Worm (Caenorhabditis elegans) whole organism, L3 larva: ENCODE data around the gene nlp-19.

Experiments used
- R02D3.7 ChIP-seq: fragments of 150-350 bp; optimal IDR thresholded peaks from 2 replicates; lab custom pipeline; 2014; ENCODE audit warnings: missing biosample characterization, missing genetic modification characterization
- ZK546.5 ChIP-seq: sonication (generic microtip); optimal IDR thresholded peaks from 2 replicates; lab custom pipeline; 2017; ENCODE audit warnings: missing biosample characterization, missing genetic modification characterization
- aly-2 ChIP-seq: fragments of 150-350 bp; optimal IDR thresholded peaks from 2 replicates; lab custom pipeline; 2014; ENCODE audit warnings: missing biosample characterization, missing genetic modification characterization
- ama-1 ChIP-seq: fragments of 150-350 bp; optimal IDR thresholded peaks from 2 replicates; lab custom pipeline; 2018
- ceh-16 ChIP-seq: sonication (generic microtip); optimal IDR thresholded peaks from 2 replicates; lab custom pipeline; 2017; ENCODE audit warnings: missing biosample characterization, missing genetic modification characterization
- ceh-28 ChIP-seq: fragments of 150-350 bp; optimal IDR thresholded peaks from 2 replicates; lab custom pipeline; 2014; ENCODE audit warnings: missing biosample characterization, missing genetic modification reagents, missing genetic modification characterization
- ceh-82 ChIP-seq: fragments of 150-350 bp; optimal IDR thresholded peaks from 2 replicates; lab custom pipeline; 2014; ENCODE audit warnings: missing biosample characterization, missing genetic modification characterization
- ceh-9 ChIP-seq: sonication (generic microtip); optimal IDR thresholded peaks from 2 replicates; lab custom pipeline; 2018; ENCODE audit warnings: missing biosample characterization, missing genetic modification characterization
- daf-12 ChIP-seq: fragments of 150-350 bp; optimal IDR thresholded peaks from 2 replicates; lab custom pipeline; 2014; ENCODE audit warnings: missing biosample characterization, missing genetic modification reagents, missing genetic modification characterization
- egl-27 ChIP-seq: sonication (generic microtip); optimal IDR thresholded peaks from 4 replicates; lab custom pipeline; 2017; ENCODE audit warnings: missing biosample characterization, missing genetic modification reagents, missing genetic modification characterization
- elt-1 ChIP-seq: fragments of 150-350 bp; optimal IDR thresholded peaks from 2 replicates; lab custom pipeline; 2014; ENCODE audit warnings: missing biosample characterization, missing genetic modification characterization
- elt-2 ChIP-seq: sonication (generic microtip); optimal IDR thresholded peaks from 2 replicates; lab custom pipeline; 2016; ENCODE audit warnings: missing genetic modification reagents, mild to moderate bottlenecking, missing genetic modification characterization, missing compliant biosample characterization
- elt-3 ChIP-seq, 3 experiments: fragments of 150-350 bp in 1 of 3; sonication (generic microtip) in 2 of 3; optimal IDR thresholded peaks; 2 replicates in 2 of 3; 4 replicates in 1 of 3; lab custom pipeline; 2014 to 2017; ENCODE audit warnings: missing biosample characterization in 3 of 3, missing genetic modification characterization in 3 of 3
- eor-1 ChIP-seq, 2 experiments: fragments of 150-350 bp; optimal IDR thresholded peaks; 2 replicates each; lab custom pipeline; 2014 to 2018; ENCODE audit warnings: missing biosample characterization in 2 of 2, missing genetic modification characterization in 2 of 2
- fkh-10 ChIP-seq: sonication (generic microtip); optimal IDR thresholded peaks from 2 replicates; lab custom pipeline; 2017; ENCODE audit warnings: missing biosample characterization, missing genetic modification reagents, missing genetic modification characterization
- fos-1 ChIP-seq: fragments of 150-350 bp; optimal IDR thresholded peaks from 2 replicates; lab custom pipeline; 2014; ENCODE audit warnings: missing biosample characterization, missing genetic modification characterization
- hmg-11 ChIP-seq: sonication (generic microtip); optimal IDR thresholded peaks from 2 replicates; lab custom pipeline; 2016; ENCODE audit warnings: missing genetic modification characterization, missing compliant biosample characterization
- jun-1 ChIP-seq: fragments of 150-350 bp; optimal IDR thresholded peaks from 2 replicates; lab custom pipeline; 2014; ENCODE audit warnings: missing biosample characterization, missing genetic modification reagents, missing genetic modification characterization
- lin-15B ChIP-seq: fragments of 150-350 bp; optimal IDR thresholded peaks from 2 replicates; lab custom pipeline; 2014; ENCODE audit warnings: missing biosample characterization, missing genetic modification characterization
- lin-39 ChIP-seq: fragments of 150-350 bp; optimal IDR thresholded peaks from 2 replicates; lab custom pipeline; 2018; ENCODE audit warnings: missing biosample characterization, missing genetic modification reagents, missing genetic modification characterization
- lsy-12 ChIP-seq: sonication (generic microtip); optimal IDR thresholded peaks from 2 replicates; lab custom pipeline; 2016; ENCODE audit warnings: mild to moderate bottlenecking, missing genetic modification characterization, missing compliant biosample characterization
- mdl-1 ChIP-seq: fragments of 150-350 bp; optimal IDR thresholded peaks from 2 replicates; lab custom pipeline; 2014; ENCODE audit warnings: missing biosample characterization, missing genetic modification characterization
- nfya-1 ChIP-seq: sonication (generic microtip); optimal IDR thresholded peaks from 2 replicates; lab custom pipeline; 2017; ENCODE audit warnings: missing genetic modification characterization, mild to moderate bottlenecking, missing compliant biosample characterization, antibody characterized with exemption, moderate library complexity; ENCODE audit not compliant: insufficient read depth
- nhr-11 ChIP-seq: fragments of 150-350 bp; optimal IDR thresholded peaks from 2 replicates; lab custom pipeline; 2014; ENCODE audit warnings: missing biosample characterization, missing genetic modification characterization
- nhr-12 ChIP-seq: fragments of 150-350 bp; optimal IDR thresholded peaks from 2 replicates; lab custom pipeline; 2014; ENCODE audit warnings: missing biosample characterization, missing genetic modification characterization
- nhr-23 ChIP-seq: fragments of 150-350 bp; optimal IDR thresholded peaks from 2 replicates; lab custom pipeline; 2014; ENCODE audit warnings: missing biosample characterization, missing genetic modification reagents, missing genetic modification characterization
- nhr-237 ChIP-seq: fragments of 150-350 bp; optimal IDR thresholded peaks from 2 replicates; lab custom pipeline; 2014; ENCODE audit warnings: missing biosample characterization, missing genetic modification characterization
- nhr-25 ChIP-seq: sonication (generic microtip); optimal IDR thresholded peaks from 2 replicates; lab custom pipeline; 2017; ENCODE audit warnings: missing biosample characterization, missing genetic modification characterization
- nhr-43 ChIP-seq: sonication (generic microtip); optimal IDR thresholded peaks from 2 replicates; lab custom pipeline; 2016; ENCODE audit warnings: mild to moderate bottlenecking, missing genetic modification characterization, missing compliant biosample characterization; ENCODE audit not compliant: poor library complexity, severe bottlenecking
- nhr-67 ChIP-seq: fragments of 150-350 bp; optimal IDR thresholded peaks from 2 replicates; lab custom pipeline; 2014; ENCODE audit warnings: missing biosample characterization, missing genetic modification characterization
- nhr-76 ChIP-seq: fragments of 150-350 bp; sonication (generic microtip); optimal IDR thresholded peaks from 5 replicates; lab custom pipeline; 2014; ENCODE audit warnings: missing biosample characterization, missing genetic modification characterization
- nhr-77 ChIP-seq: fragments of 150-350 bp; optimal IDR thresholded peaks from 2 replicates; lab custom pipeline; 2014; ENCODE audit warnings: missing biosample characterization, missing genetic modification characterization
- pha-4 ChIP-seq: fragments of 150-350 bp; optimal IDR thresholded peaks from 2 replicates; lab custom pipeline; 2014; ENCODE audit warnings: missing biosample characterization, missing genetic modification reagents, missing genetic modification characterization
- pqm-1 ChIP-seq: fragments of 150-350 bp; optimal IDR thresholded peaks from 2 replicates; lab custom pipeline; 2017; ENCODE audit warnings: missing biosample characterization, missing genetic modification characterization, inconsistent platforms
- sea-2 ChIP-seq: fragments of 150-350 bp; sonication (generic microtip); optimal IDR thresholded peaks from 4 replicates; lab custom pipeline; 2014; ENCODE audit warnings: missing biosample characterization, missing genetic modification reagents, missing genetic modification characterization
- skn-1 ChIP-seq: fragments of 150-350 bp; optimal IDR thresholded peaks from 2 replicates; lab custom pipeline; 2014; ENCODE audit warnings: missing biosample characterization, missing genetic modification characterization
- snpc-4 ChIP-seq: fragments of 150-350 bp; optimal IDR thresholded peaks from 2 replicates; lab custom pipeline; 2014; ENCODE audit warnings: missing biosample characterization, missing genetic modification characterization
- tbx-2 ChIP-seq: sonication (generic microtip); optimal IDR thresholded peaks from 2 replicates; lab custom pipeline; 2016; ENCODE audit warnings: mild to moderate bottlenecking, missing genetic modification characterization, missing compliant biosample characterization
- unc-39 ChIP-seq: sonication (generic microtip); optimal IDR thresholded peaks from 4 replicates; lab custom pipeline; 2017; ENCODE audit warnings: missing biosample characterization, missing genetic modification characterization
- unc-62 ChIP-seq: fragments of 150-350 bp; sonication (generic microtip); optimal IDR thresholded peaks from 4 replicates; lab custom pipeline; 2014; ENCODE audit warnings: missing biosample characterization, missing genetic modification reagents, missing genetic modification characterization
- zag-1 ChIP-seq: fragments of 150-350 bp; optimal IDR thresholded peaks from 2 replicates; lab custom pipeline; 2014; ENCODE audit warnings: missing biosample characterization, missing genetic modification characterization
- ztf-4 ChIP-seq: fragments of 150-350 bp; optimal IDR thresholded peaks from 2 replicates; lab custom pipeline; 2014; ENCODE audit warnings: missing biosample characterization, missing genetic modification characterization

Gene nlp-19

ce11 chrX:10963453-10964046 is 5.0 kb downstream of the nlp-19 start, which contains the start of gene nas-10:
nas-10 (minus strand) TSS chrX:10963503.
- peak; percentile 65 for TF ChIP-seq lsy-12 (tag; lab: Kevin White, UChicago)
- no peak for TF ChIP-seq nhr-67
- TF ChIP-seq lin-39 (tag; lab: Kevin White, UChicago), result peak; percentile 53
- TF ChIP-seq elt-2 (tag; lab: Kevin White, UChicago), result peak; percentile 51
- TF ChIP-seq nhr-12 (tag; lab: Kevin White, UChicago), result no peak
- no peak for TF ChIP-seq daf-12 (tag; lab: Kevin White, UChicago)
- TF ChIP-seq unc-62 (GFP tag; lab: Kevin White, UChicago), result no peak
- TF ChIP-seq mdl-1 (tag; lab: Kevin White, UChicago), result no peak
- TF ChIP-seq sea-2 (GFP tag; lab: Kevin White, UChicago), result no peak
- TF ChIP-seq nhr-76 (tag; lab: Kevin White, UChicago), result no peak
- TF ChIP-seq ceh-28 (tag; lab: Kevin White, UChicago), result no peak
- TF ChIP-seq ztf-4 (tag; lab: Kevin White, UChicago), result peak; percentile 46
- no peak for TF ChIP-seq ceh-9
- TF ChIP-seq ZK546.5 (tag; lab: Kevin White, UChicago), result no peak
- no peak for TF ChIP-seq nfya-1 (tag; lab: Kevin White, UChicago)
- no peak for TF ChIP-seq nhr-77 (tag; lab: Kevin White, UChicago)
- TF ChIP-seq fkh-10 (GFP tag; lab: Kevin White, UChicago), result no peak
- TF ChIP-seq elt-3 (tag; optimal IDR thresholded peaks at IDR 0.05; lab: Kevin White, UChicago), result peak in 1 of 3 experiments; percentile 12
- no peak for TF ChIP-seq egl-27 (tag; lab: Kevin White, UChicago)
- peak; percentile 88 for TF ChIP-seq nhr-43 (tag; lab: Kevin White, UChicago)
- no peak for TF ChIP-seq ceh-16 (tag; lab: Kevin White, UChicago)
- no peak for TF ChIP-seq R02D3.7
- peak; percentile 18 for TF ChIP-seq jun-1
- TF ChIP-seq nhr-11 (tag; lab: Kevin White, UChicago), result no peak
- no peak for TF ChIP-seq elt-1
- peak; percentile 17 for TF ChIP-seq hmg-11
- TF ChIP-seq nhr-23 (tag; lab: Kevin White, UChicago), result no peak
- TF ChIP-seq ceh-82 (tag; lab: Kevin White, UChicago), result peak; percentile 61
- no peak for TF ChIP-seq pha-4
- no peak for TF ChIP-seq snpc-4
- TF ChIP-seq zag-1 (tag; lab: Kevin White, UChicago), result no peak
- TF ChIP-seq lin-15B, result no peak
- peak; percentile 18 for TF ChIP-seq nhr-25
- TF ChIP-seq tbx-2, result peak; percentile 63
- TF ChIP-seq ama-1 (lab: Kevin White, UChicago), result no peak
- TF ChIP-seq fos-1 (tag; lab: Kevin White, UChicago), result no peak
- TF ChIP-seq unc-39 (tag; lab: Kevin White, UChicago), result no peak
- TF ChIP-seq skn-1, result peak; percentile 11
- TF ChIP-seq nhr-237 (tag; lab: Kevin White, UChicago), result no peak
- no peak for TF ChIP-seq aly-2
- TF ChIP-seq pqm-1 (tag; lab: Kevin White, UChicago), result peak; percentile 31
- no peak for TF ChIP-seq eor-1 (tag; optimal IDR thresholded peaks at IDR 0.05; lab: Kevin White, UChicago)

ce11 chrX:10965508-10965907 is 7.0 kb downstream of the nlp-19 start:
- no peak for TF ChIP-seq unc-62 (GFP tag; lab: Kevin White, UChicago)
- no peak for TF ChIP-seq nhr-237 (tag; lab: Kevin White, UChicago)
- TF ChIP-seq nfya-1 (tag; lab: Kevin White, UChicago), result no peak
- TF ChIP-seq eor-1 (tag; optimal IDR thresholded peaks at IDR 0.05; lab: Kevin White, UChicago), result no peak
- TF ChIP-seq nhr-43 (tag; lab: Kevin White, UChicago), result no peak
- TF ChIP-seq, all 47 proteins: peak for 0
